Worm (Caenorhabditis elegans) whole organism, midembryonic: ENCODE data around the gene F57A8.6.

ENCODE experiments used
- T22C8.4 ChIP-seq: fragments of 200-800 bp; sonication (Bioruptor generic); IDR thresholded peaks from 2 replicates; pipeline ENCODE4 v1.3.6; 2022; ENCODE audit warnings: missing genetic modification characterization, missing compliant biosample characterization
- cog-1 ChIP-seq: sonication (generic microtip); optimal IDR thresholded peaks from 2 replicates; lab custom pipeline; 2016; ENCODE audit warnings: missing genetic modification characterization, missing compliant biosample characterization
- flt-1 ChIP-seq: fragments of 200-800 bp; sonication (Bioruptor generic); IDR thresholded peaks from 2 replicates; pipeline ENCODE4 v1.3.6; 2022; ENCODE audit warnings: missing genetic modification characterization, missing compliant biosample characterization
- tab-1 ChIP-seq: fragments of 200-800 bp; sonication (Bioruptor generic); IDR thresholded peaks from 2 replicates; pipeline ENCODE4 v1.3.6; 2022; ENCODE audit warnings: missing genetic modification characterization, missing compliant biosample characterization
- ztf-23 ChIP-seq: fragments of 200-800 bp; sonication (Bioruptor generic); IDR thresholded peaks from 2 replicates; pipeline ENCODE4 v1.3.6; 2022; ENCODE audit warnings: missing genetic modification reagents, missing genetic modification characterization, missing compliant biosample characterization
- ztf-29 ChIP-seq: fragments of 200-800 bp; sonication (Bioruptor generic); IDR thresholded peaks from 2 replicates; pipeline ENCODE4 v1.3.6; 2022; ENCODE audit warnings: missing genetic modification reagents, missing genetic modification characterization, missing compliant biosample characterization

ce11 chrV:10087103-10087502 is 13.4 kb upstream of the F57A8.6 start, which contains the start of gene R04B5.5:
- TF ChIP-seq T22C8.4 (no peak), flt-1 (GFP tag; lab: Robert Waterston, UW) (no peak), ztf-29 (GFP tag; lab: Robert Waterston, UW) (no peak), cog-1 (tag; lab: Kevin White, UChicago) (no peak), ztf-23 (no peak), tab-1 (GFP tag; lab: Robert Waterston, UW) (no peak)
